Fruit fly (Drosophila melanogaster): ENCODE data around the gene mRpL47.

mRpL47 gene

dm6 chr3R:9504355-9504754, 11.4 kb downstream of the mRpL47 start, which contains the start of gene CG8149 (continued):
- TF ChIP-seq CG5180 (GFP tag; optimal IDR thresholded peaks at IDR 0.05) (no peak), ase (GFP tag; IDR thresholded peaks at IDR 0.05) (no peak), MBD-R2 (GFP tag; IDR thresholded peaks at IDR 0.05) (peak; percentile 75), Dip3 (GFP tag; optimal IDR thresholded peaks at IDR 0.05) (no peak), CG1647 (GFP tag; optimal IDR thresholded peaks at IDR 0.05) (no peak), Blimp-1 (GFP tag; optimal IDR thresholded peaks at IDR 0.05) (no peak), CG3838 (GFP tag; optimal IDR thresholded peaks at IDR 0.05) (no peak), az2 (GFP tag; optimal IDR thresholded peaks at IDR 0.05) (no peak), dpn (GFP tag; optimal IDR thresholded peaks at IDR 0.05) (no peak), CG12155 (GFP tag; optimal IDR thresholded peaks at IDR 0.05) (no peak), rib (GFP tag; IDR thresholded peaks at IDR 0.05) (no peak), CG10147 (GFP tag; optimal IDR thresholded peaks at IDR 0.05) (peak; percentile 33), CG13894 (tag; optimal IDR thresholded peaks at IDR 0.05) (peak; percentile 47), gsb (GFP tag; IDR thresholded peaks at IDR 0.05) (no peak), CG17186 (GFP tag; optimal IDR thresholded peaks at IDR 0.05) (peak; percentile 40), CG13624 (GFP tag; optimal IDR thresholded peaks at IDR 0.05) (no peak), sug (tag; optimal IDR thresholded peaks at IDR 0.05) (peak; percentile 41), onecut (GFP tag; IDR thresholded peaks at IDR 0.05) (no peak), unc-4 (GFP tag; IDR thresholded peaks at IDR 0.05; ENCODE audit: partially characterized antibody) (peak; percentile 97), CG11696 (GFP tag; IDR thresholded peaks at IDR 0.05) (no peak), bbx (GFP tag; IDR thresholded peaks at IDR 0.05; ENCODE audit: partially characterized antibody) (peak; percentile 93), kay (GFP tag; optimal IDR thresholded peaks at IDR 0.05) (no peak), CG12299 (tag; optimal IDR thresholded peaks at IDR 0.05) (peak; percentile 35), Ada2b (GFP tag; IDR thresholded peaks at IDR 0.05) (no peak), slou (GFP tag; optimal IDR thresholded peaks at IDR 0.05) (no peak), pb (GFP tag; optimal IDR thresholded peaks at IDR 0.05) (no peak), CG1529 (GFP tag; optimal IDR thresholded peaks at IDR 0.05) (no peak), CG4617 (GFP tag; optimal IDR thresholded peaks at IDR 0.05; ENCODE audit: borderline replicate concordance) (peak; percentile 43), danr (GFP tag; IDR thresholded peaks at IDR 0.05) (no peak), CG9817 (tag; optimal IDR thresholded peaks at IDR 0.05) (no peak), Doc2 (GFP tag; IDR thresholded peaks at IDR 0.05) (no peak), CG31388 (GFP tag; optimal IDR thresholded peaks at IDR 0.05) (no peak), Optix (GFP tag; IDR thresholded peaks at IDR 0.05) (no peak), tup (GFP tag; optimal IDR thresholded peaks at IDR 0.05) (no peak), CG9609 (GFP tag; optimal IDR thresholded peaks at IDR 0.05) (no peak), Atf6 (GFP tag; IDR thresholded peaks at IDR 0.05) (no peak), CG11723 (GFP tag; optimal IDR thresholded peaks at IDR 0.05) (no peak), CG9437 (GFP tag; optimal IDR thresholded peaks at IDR 0.05) (no peak), Asciz (GFP tag; optimal IDR thresholded peaks at IDR 0.05) (no peak), CG11695 (GFP tag; IDR thresholded peaks at IDR 0.05) (no peak), Sry-δ (GFP tag; optimal IDR thresholded peaks at IDR 0.05) (peak; percentile 94), her (GFP tag; optimal IDR thresholded peaks at IDR 0.05) (no peak), croc (GFP tag; conservative IDR thresholded peaks at IDR 0.05) (no peak), h (optimal IDR thresholded peaks at IDR 0.05) (no peak), lbe (GFP tag; optimal IDR thresholded peaks at IDR 0.05) (peak; percentile 70), chif (GFP tag; optimal IDR thresholded peaks at IDR 0.05) (no peak), gt (GFP tag; IDR thresholded peaks at IDR 0.05) (no peak), Sry-β (GFP tag; optimal IDR thresholded peaks at IDR 0.05) (no peak), Myb (GFP tag; optimal IDR thresholded peaks at IDR 0.05) (peak; percentile 8), CG18764 (GFP tag; optimal IDR thresholded peaks at IDR 0.05) (no peak), twi (tag; optimal IDR thresholded peaks at IDR 0.05) (no peak), CG30020 (tag; optimal IDR thresholded peaks at IDR 0.05) (peak; percentile 72), sr (GFP tag; IDR thresholded peaks at IDR 0.05) (no peak)
